Worm (Caenorhabditis elegans) whole organism, L2 larva: ENCODE results near the gene C14A6.12.

Experiments used
- aly-2 ChIP-seq: fragments of 150-350 bp; optimal IDR thresholded peaks from 2 replicates; lab custom pipeline; 2014; ENCODE audit warnings: missing biosample characterization, missing genetic modification characterization
- elt-3 ChIP-seq: sonication (generic microtip); optimal IDR thresholded peaks from 2 replicates; lab custom pipeline; 2017; ENCODE audit warnings: missing biosample characterization, missing genetic modification characterization
- fos-1 ChIP-seq: fragments of 150-350 bp; optimal IDR thresholded peaks from 2 replicates; lab custom pipeline; 2014; ENCODE audit warnings: missing biosample characterization, missing genetic modification characterization
- lin-13 ChIP-seq: fragments of 150-350 bp; optimal IDR thresholded peaks from 2 replicates; lab custom pipeline; 2014; ENCODE audit warnings: missing biosample characterization, missing genetic modification reagents, missing genetic modification characterization
- lin-39 ChIP-seq: fragments of 150-350 bp; optimal IDR thresholded peaks from 2 replicates; lab custom pipeline; 2014; ENCODE audit warnings: missing biosample characterization, missing genetic modification reagents, missing genetic modification characterization
- nhr-10 ChIP-seq: sonication (generic microtip); optimal IDR thresholded peaks from 2 replicates; lab custom pipeline; 2017; ENCODE audit warnings: missing biosample characterization, missing genetic modification characterization
- unc-62 ChIP-seq: fragments of 150-350 bp; optimal IDR thresholded peaks from 2 replicates; lab custom pipeline; 2014; ENCODE audit warnings: missing biosample characterization, missing genetic modification reagents, missing genetic modification characterization

- no peak for TF ChIP-seq lin-39 (tag; lab: Kevin White, UChicago)
- no peak for TF ChIP-seq unc-62 (GFP tag; lab: Kevin White, UChicago)
- TF ChIP-seq nhr-10, result no peak
- TF ChIP-seq elt-3 (tag; lab: Kevin White, UChicago), result no peak
- no peak for TF ChIP-seq lin-13
- no peak for TF ChIP-seq aly-2 (tag; lab: Kevin White, UChicago)
- TF ChIP-seq fos-1 (tag; lab: Kevin White, UChicago), result no peak
Measured at ce11 chrV:18133177-18133576, 29.3 kb downstream of the C14A6.12 start, which contains the start of gene Y37H2A.18.
